Worm (Caenorhabditis elegans): Measurements from ENCODE around the gene R02D5.4.

Gene R02D5.4

ce11 chrV:14523788-14524582 lies 39.5 kb upstream of the R02D5.4 start, which contains the start of gene ril-1 (continued):
- no peak for TF ChIP-seq daf-12 (tag; optimal IDR thresholded peaks at IDR 0.05)
- peak; percentile 40 for TF ChIP-seq lin-13 (GFP tag; optimal IDR thresholded peaks at IDR 0.05)
- TF ChIP-seq nhr-10 (tag; optimal IDR thresholded peaks at IDR 0.05), result no peak
- TF ChIP-seq Y48G9A.11 (GFP tag; IDR thresholded peaks at IDR 0.05), result no peak
- TF ChIP-seq ceh-32 (tag; optimal IDR thresholded peaks at IDR 0.05; ENCODE audit: poor library complexity), result no peak
- peak; percentile 35 for TF ChIP-seq hlh-30 (tag; optimal IDR thresholded peaks at IDR 0.05; ENCODE audit: insufficient read depth)
- TF ChIP-seq lim-7 (GFP tag; IDR thresholded peaks at IDR 0.05), result no peak
- TF ChIP-seq gei-8 (GFP tag; optimal IDR thresholded peaks at IDR 0.05), result no peak
- TF ChIP-seq mes-2 (tag; optimal IDR thresholded peaks at IDR 0.05; ENCODE audit: poor library complexity, severe bottlenecking), result peak; percentile 77
- peak in 1 of 2 experiments; percentile 28 for TF ChIP-seq hif-1 (tag; optimal IDR thresholded peaks at IDR 0.05)
- no peak for TF ChIP-seq dmd-6 (GFP tag; IDR thresholded peaks at IDR 0.05)
- TF ChIP-seq ceh-28 (tag; optimal IDR thresholded peaks at IDR 0.05), result no peak
- no peak for TF ChIP-seq aly-2 (tag; optimal IDR thresholded peaks at IDR 0.05)
- TF ChIP-seq ctbp-1 (GFP tag; IDR thresholded peaks at IDR 0.05), result no peak
- peak; percentile 43 for TF ChIP-seq nhr-77 (tag; optimal IDR thresholded peaks at IDR 0.05)
- TF ChIP-seq arid-1 (GFP tag; conservative IDR thresholded peaks at IDR 0.05), result no peak
- TF ChIP-seq cey-2 (tag; optimal IDR thresholded peaks at IDR 0.05; ENCODE audit: borderline replicate concordance, insufficient read depth), result no peak
- TF ChIP-seq lin-1 (GFP tag; IDR thresholded peaks at IDR 0.05), result no peak
- no peak for TF ChIP-seq pha-4 (GFP tag; IDR thresholded peaks at IDR 0.05)
- no peak for TF ChIP-seq pha-4 (tag; optimal IDR thresholded peaks at IDR 0.05)
- TF ChIP-seq nhr-25 (tag; optimal IDR thresholded peaks at IDR 0.05; ENCODE audit: borderline replicate concordance, insufficient read depth), result no peak
- peak; percentile 53 for TF ChIP-seq dpl-1 (GFP tag; optimal IDR thresholded peaks at IDR 0.05)
- no peak for TF ChIP-seq nhr-48 (tag; optimal IDR thresholded peaks at IDR 0.05)
- no peak for TF ChIP-seq snpc-1.2 (GFP tag; IDR thresholded peaks at IDR 0.05)
- no peak for TF ChIP-seq dmd-8 (GFP tag; IDR thresholded peaks at IDR 0.05)
- TF ChIP-seq snpc-4 (tag; optimal IDR thresholded peaks at IDR 0.05), result no peak
- no peak for TF ChIP-seq daf-8 (GFP tag; IDR thresholded peaks at IDR 0.05)
- TF ChIP-seq madf-9 (GFP tag; conservative IDR thresholded peaks at IDR 0.05), result no peak
- TF ChIP-seq F26F4.8 (GFP tag; conservative IDR thresholded peaks at IDR 0.05), result no peak
- no peak for TF ChIP-seq unc-130 (GFP tag; optimal IDR thresholded peaks at IDR 0.05)
- TF ChIP-seq Y75B8A.6 (GFP tag; IDR thresholded peaks at IDR 0.05), result no peak
- TF ChIP-seq fkh-10 (GFP tag; optimal IDR thresholded peaks at IDR 0.05), result no peak
- no peak for TF ChIP-seq lir-3 (tag; optimal IDR thresholded peaks at IDR 0.05)
- peak in 1 of 2 experiments; percentile 66 for TF ChIP-seq lsy-2 (tag; optimal IDR thresholded peaks at IDR 0.05)
- no peak for TF ChIP-seq F44E2.7 (GFP tag; IDR thresholded peaks at IDR 0.05)
- TF ChIP-seq rbr-2 (tag; optimal IDR thresholded peaks at IDR 0.05), result peak; percentile 41
- TF ChIP-seq zfp-2 (tag; optimal IDR thresholded peaks at IDR 0.05), result no peak
- no peak for TF ChIP-seq nhr-11 (tag; optimal IDR thresholded peaks at IDR 0.05)
- TF ChIP-seq fos-1 (tag; optimal IDR thresholded peaks at IDR 0.05), result no peak
- no peak for TF ChIP-seq egl-27 (tag; optimal IDR thresholded peaks at IDR 0.05)
- no peak for TF ChIP-seq tag-97 (GFP tag; IDR thresholded peaks at IDR 0.05)
- no peak for TF ChIP-seq dve-1 (tag; optimal IDR thresholded peaks at IDR 0.05; ENCODE audit: insufficient read depth)
- TF ChIP-seq mep-1 (tag; optimal IDR thresholded peaks at IDR 0.05), result peak; percentile 75
- no peak for TF ChIP-seq skn-1 (tag; optimal IDR thresholded peaks at IDR 0.05)
- TF ChIP-seq ceh-20 (GFP tag; IDR thresholded peaks at IDR 0.05), result no peak
- TF ChIP-seq nhr-41 (GFP tag; IDR thresholded peaks at IDR 0.05), result no peak
- TF ChIP-seq vab-7 (GFP tag; IDR thresholded peaks at IDR 0.05), result no peak
- TF ChIP-seq spr-1 (tag; optimal IDR thresholded peaks at IDR 0.05), result no peak
- no peak for TF ChIP-seq T20F7.1 (GFP tag; optimal IDR thresholded peaks at IDR 0.05)
- no peak for TF ChIP-seq nhr-102 (tag; optimal IDR thresholded peaks at IDR 0.05)

Measured in whole organism, L4 larva.